Worm (Caenorhabditis elegans) whole organism, L4/young adult: ENCODE measurements around the gene fzr-1.

Experiments
- W03F9.2 ChIP-seq: fragments of 150-350 bp; optimal IDR thresholded peaks from 2 replicates; lab custom pipeline; 2014; ENCODE audit warnings: missing biosample characterization, missing genetic modification characterization
- dao-5 ChIP-seq: sonication (generic microtip); optimal IDR thresholded peaks from 2 replicates; lab custom pipeline; 2016; ENCODE audit warnings: missing genotype, missing genetic modification characterization, moderate library complexity, missing compliant biosample characterization
- him-1 ChIP-seq: sonication (generic microtip); optimal IDR thresholded peaks from 2 replicates; lab custom pipeline; 2016; ENCODE audit warnings: missing genotype, missing genetic modification reagents, missing genetic modification characterization, missing compliant biosample characterization

DNA sequence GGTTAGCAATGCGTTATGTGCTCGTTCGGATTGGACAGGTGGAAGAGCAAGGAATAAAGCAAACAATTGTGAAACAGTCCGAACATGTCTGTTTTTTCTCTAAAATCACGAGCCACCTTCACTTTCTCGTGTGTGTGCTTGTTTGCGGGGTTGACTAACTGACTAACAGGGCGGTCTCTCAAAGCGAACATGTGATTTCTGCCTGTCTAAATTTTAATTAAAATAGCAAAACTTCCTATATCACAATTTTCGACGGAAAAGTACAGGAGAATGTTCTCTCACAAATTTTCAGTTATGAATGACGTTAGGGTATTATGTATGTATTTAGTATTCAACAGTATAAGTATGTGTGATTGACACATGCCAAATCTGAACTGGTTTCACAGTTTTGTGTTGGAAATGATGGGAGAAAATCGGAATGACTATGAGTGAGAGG, 22.3 kb downstream of the fzr-1 start:
- TF ChIP-seq him-1 (tag; lab: Kevin White, UChicago): no peak
- TF ChIP-seq dao-5 (tag; lab: Kevin White, UChicago): no peak
- peak; percentile 14 for TF ChIP-seq W03F9.2
